Worm (Caenorhabditis elegans) whole organism, L3 larva: ENCODE measurements around the gene elo-1.

ENCODE experiments used
- ceh-28 ChIP-seq: fragments of 150-350 bp; optimal IDR thresholded peaks from 2 replicates; lab custom pipeline; 2014; ENCODE audit warnings: missing biosample characterization, missing genetic modification reagents, missing genetic modification characterization
- tbx-2 ChIP-seq: sonication (generic microtip); optimal IDR thresholded peaks from 2 replicates; lab custom pipeline; 2016; ENCODE audit warnings: mild to moderate bottlenecking, missing genetic modification characterization, missing compliant biosample characterization
- unc-62 ChIP-seq: fragments of 150-350 bp; sonication (generic microtip); optimal IDR thresholded peaks from 4 replicates; lab custom pipeline; 2014; ENCODE audit warnings: missing biosample characterization, missing genetic modification reagents, missing genetic modification characterization
- ztf-4 ChIP-seq: fragments of 150-350 bp; optimal IDR thresholded peaks from 2 replicates; lab custom pipeline; 2014; ENCODE audit warnings: missing biosample characterization, missing genetic modification characterization

DNA sequence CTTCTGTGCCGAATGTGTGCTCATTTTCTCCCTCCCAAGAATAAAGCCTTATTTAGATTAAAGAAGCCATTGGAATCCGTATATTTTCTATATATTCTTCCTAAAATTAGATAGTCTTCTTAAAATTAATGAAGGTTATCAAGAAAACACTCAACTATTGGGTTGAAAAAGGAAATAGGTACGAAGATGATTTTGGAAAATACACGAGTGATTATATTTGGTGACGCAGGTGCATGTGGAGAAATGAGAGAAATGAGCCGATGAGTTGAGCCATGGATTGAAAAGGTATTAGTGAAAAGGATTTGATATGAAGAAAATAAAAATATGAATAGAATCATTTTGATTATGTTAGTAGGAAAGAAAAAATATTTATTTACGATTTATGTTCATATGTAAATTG is 45.2 kb upstream of the elo-1 start, which contains the start of gene cng-3:
- TF ChIP-seq tbx-2 (tag; lab: Kevin White, UChicago) = no peak
- no peak for TF ChIP-seq ceh-28 (tag; lab: Kevin White, UChicago)
- TF ChIP-seq ztf-4 (tag; lab: Kevin White, UChicago) = no peak
- no peak for TF ChIP-seq unc-62
